Worm (Caenorhabditis elegans) whole organism, L1 larva: Measurements from ENCODE around the gene K11E4.1.

Experiments
- Y116A8C.19 ChIP-seq: sonication (generic microtip); optimal IDR thresholded peaks from 2 replicates; lab custom pipeline; 2016; ENCODE audit warnings: missing compliant biosample characterization, missing genetic modification characterization, borderline replicate concordance
- ceh-63 ChIP-seq: fragments of 200-800 bp; sonication (Bioruptor generic); optimal IDR thresholded peaks from 2 replicates; lab custom pipeline; 2018; ENCODE audit warnings: mild to moderate bottlenecking, missing genetic modification characterization, missing compliant biosample characterization
- ceh-8 ChIP-seq: fragments of 200-800 bp; sonication (Bioruptor generic); optimal IDR thresholded peaks from 2 replicates; lab custom pipeline; 2018; ENCODE audit warnings: mild to moderate bottlenecking, missing genetic modification characterization, moderate library complexity, missing compliant biosample characterization
- ceh-82 ChIP-seq, 3 experiments: fragments of 150-350 bp in 1 of 3; sonication (generic microtip) in 2 of 3; optimal IDR thresholded peaks; 2 replicates each; lab custom pipeline; 2014 to 2017; ENCODE audit warnings: missing biosample characterization in 3 of 3, missing genetic modification characterization in 3 of 3
- ceh-88 ChIP-seq: fragments of 200-800 bp; sonication (Bioruptor generic); IDR thresholded peaks from 2 replicates; pipeline ENCODE4 v1.3.6; 2022; ENCODE audit warnings: missing genetic modification characterization, missing compliant biosample characterization
- ceh-90 ChIP-seq: sonication (generic microtip); optimal IDR thresholded peaks from 2 replicates; lab custom pipeline; 2016; ENCODE audit warnings: missing genetic modification characterization, missing compliant biosample characterization
- ces-1 ChIP-seq: fragments of 150-350 bp; optimal IDR thresholded peaks from 2 replicates; lab custom pipeline; 2014; ENCODE audit warnings: missing biosample characterization, missing genetic modification reagents, missing genetic modification characterization
- dsc-1 ChIP-seq: sonication (generic microtip); optimal IDR thresholded peaks from 2 replicates; lab custom pipeline; 2016; ENCODE audit warnings: mild to moderate bottlenecking, missing genetic modification characterization, missing compliant biosample characterization
- efl-1 ChIP-seq, 4 experiments: fragments of 150-350 bp; optimal IDR thresholded peaks in 3 of 4; peaks in 1 of 4; 1 replicate in 1 of 4; 2 replicates in 3 of 4; lab custom pipeline; 2014; ENCODE audit warnings: missing biosample characterization in 2 of 4, missing genetic modification characterization in 2 of 4, missing genetic modification reagents in 2 of 4
- egl-13 ChIP-seq: sonication (generic microtip); optimal IDR thresholded peaks from 2 replicates; lab custom pipeline; 2016; ENCODE audit warnings: missing genotype, missing genetic modification reagents, missing genetic modification characterization, missing compliant biosample characterization
- egl-27 ChIP-seq, 2 experiments: fragments of 150-350 bp in 1 of 2; sonication (generic microtip); optimal IDR thresholded peaks; 3 replicates each; lab custom pipeline; 2017 to 2018; ENCODE audit warnings: missing biosample characterization in 2 of 2, missing genetic modification characterization in 2 of 2, missing genetic modification reagents in 2 of 2
- elt-2 ChIP-seq: sonication (generic microtip); optimal IDR thresholded peaks from 2 replicates; lab custom pipeline; 2016; ENCODE audit warnings: missing genetic modification characterization, mild to moderate bottlenecking, inconsistent platforms, missing compliant biosample characterization, missing genetic modification reagents
- elt-3 ChIP-seq, 6 experiments: fragments of 150-350 bp in 1 of 6; sonication (generic microtip); optimal IDR thresholded peaks; 2 replicates each; lab custom pipeline; 2017 to 2018; ENCODE audit warnings: missing biosample characterization in 6 of 6, missing genetic modification characterization in 6 of 6, inconsistent platforms in 1 of 6
- ets-5 ChIP-seq: fragments of 200-800 bp; sonication (Bioruptor generic); IDR thresholded peaks from 2 replicates; pipeline ENCODE4 v1.3.6; 2022; ENCODE audit warnings: missing genetic modification characterization, missing compliant biosample characterization
- fkh-10 ChIP-seq: sonication (generic microtip); optimal IDR thresholded peaks from 2 replicates; lab custom pipeline; 2017; ENCODE audit warnings: missing biosample characterization, missing genetic modification reagents, missing genetic modification characterization
- fkh-8 ChIP-seq: sonication (generic microtip); optimal IDR thresholded peaks from 2 replicates; lab custom pipeline; 2016; ENCODE audit warnings: mild to moderate bottlenecking, missing genetic modification characterization, missing compliant biosample characterization
- hlh-4 ChIP-seq: sonication (generic microtip); optimal IDR thresholded peaks from 2 replicates; lab custom pipeline; 2016; ENCODE audit warnings: mild to moderate bottlenecking, missing genetic modification characterization, missing compliant biosample characterization
- jun-1 ChIP-seq: fragments of 150-350 bp; optimal IDR thresholded peaks from 2 replicates; lab custom pipeline; 2014; ENCODE audit warnings: missing biosample characterization, missing genetic modification reagents, missing genetic modification characterization
- lin-14 ChIP-seq: fragments of 200-800 bp; sonication (Bioruptor generic); optimal IDR thresholded peaks from 2 replicates; lab custom pipeline; 2018; ENCODE audit warnings: mild to moderate bottlenecking, missing genetic modification characterization, moderate library complexity, missing compliant biosample characterization
- lin-35 ChIP-seq, 2 experiments: fragments of 150-350 bp; optimal IDR thresholded peaks; 2 replicates each; lab custom pipeline; 2014; ENCODE audit warnings: missing biosample characterization in 2 of 2, missing genetic modification characterization in 2 of 2, missing genetic modification reagents in 2 of 2
- lin-39 ChIP-seq: fragments of 150-350 bp; optimal IDR thresholded peaks from 2 replicates; lab custom pipeline; 2014; ENCODE audit warnings: missing biosample characterization, missing genetic modification reagents, missing genetic modification characterization
- lsy-2 ChIP-seq, 2 experiments: fragments of 150-350 bp; optimal IDR thresholded peaks; 2 replicates each; lab custom pipeline; 2014; ENCODE audit warnings: missing biosample characterization in 2 of 2, missing genetic modification characterization in 2 of 2
- mab-9 ChIP-seq: fragments of 200-800 bp; sonication (Bioruptor generic); IDR thresholded peaks from 2 replicates; pipeline ENCODE4 v1.3.6; 2022; ENCODE audit warnings: missing genetic modification reagents, missing genetic modification characterization, missing compliant biosample characterization
- mdl-1 ChIP-seq, 2 experiments: fragments of 150-350 bp; optimal IDR thresholded peaks; 2 replicates each; lab custom pipeline; 2014 to 2017; ENCODE audit warnings: missing biosample characterization in 2 of 2, missing genetic modification characterization in 2 of 2, inconsistent platforms in 1 of 2
- mep-1 ChIP-seq: fragments of 150-350 bp; optimal IDR thresholded peaks from 2 replicates; lab custom pipeline; 2014; ENCODE audit warnings: missing biosample characterization, missing genetic modification characterization
- nhr-19 ChIP-seq: fragments of 200-800 bp; sonication (Bioruptor generic); conservative IDR thresholded peaks from 2 replicates; pipeline ENCODE4 v1.3.6; 2022; ENCODE audit warnings: missing genetic modification characterization, missing compliant biosample characterization
- nhr-20 ChIP-seq: sonication (generic microtip); optimal IDR thresholded peaks from 2 replicates; lab custom pipeline; 2016; ENCODE audit warnings: mild to moderate bottlenecking, missing genetic modification characterization, missing compliant biosample characterization
- nhr-47 ChIP-seq: sonication (generic microtip); optimal IDR thresholded peaks from 2 replicates; lab custom pipeline; 2016; ENCODE audit warnings: mild to moderate bottlenecking, missing genetic modification characterization, moderate library complexity, missing compliant biosample characterization
- nhr-71 ChIP-seq: sonication (generic microtip); optimal IDR thresholded peaks from 2 replicates; lab custom pipeline; 2016; ENCODE audit warnings: mild to moderate bottlenecking, missing genetic modification characterization, moderate library complexity, missing compliant biosample characterization
- nhr-77 ChIP-seq: fragments of 150-350 bp; optimal IDR thresholded peaks from 2 replicates; lab custom pipeline; 2014; ENCODE audit warnings: missing biosample characterization, missing genetic modification characterization
- rnt-1 ChIP-seq: sonication (generic microtip); optimal IDR thresholded peaks from 2 replicates; lab custom pipeline; 2016; ENCODE audit warnings: mild to moderate bottlenecking, missing genetic modification characterization, moderate library complexity, missing compliant biosample characterization
- skn-1 ChIP-seq: fragments of 150-350 bp; optimal IDR thresholded peaks from 2 replicates; lab custom pipeline; 2014; ENCODE audit warnings: missing biosample characterization, missing genetic modification characterization
- snpc-4 ChIP-seq: fragments of 150-350 bp; optimal IDR thresholded peaks from 2 replicates; lab custom pipeline; 2014; ENCODE audit warnings: missing biosample characterization, missing genetic modification characterization
- snu-23 ChIP-seq: sonication (generic microtip); optimal IDR thresholded peaks from 2 replicates; lab custom pipeline; 2016; ENCODE audit warnings: missing genetic modification characterization, missing compliant biosample characterization
- sptf-1 ChIP-seq: fragments of 150-350 bp; optimal IDR thresholded peaks from 2 replicates; lab custom pipeline; 2014; ENCODE audit warnings: missing biosample characterization, missing genetic modification characterization
- swsn-7 ChIP-seq: sonication (generic microtip); optimal IDR thresholded peaks from 2 replicates; lab custom pipeline; 2016; ENCODE audit warnings: missing genetic modification characterization, missing compliant biosample characterization
- tbx-2 ChIP-seq: sonication (generic microtip); optimal IDR thresholded peaks from 2 replicates; lab custom pipeline; 2016; ENCODE audit warnings: missing genetic modification characterization, missing compliant biosample characterization
- unc-62 ChIP-seq: fragments of 150-350 bp; optimal IDR thresholded peaks from 2 replicates; lab custom pipeline; 2014; ENCODE audit warnings: missing biosample characterization, missing genetic modification reagents, missing genetic modification characterization
- unc-86 ChIP-seq: sonication (generic microtip); optimal IDR thresholded peaks from 2 replicates; lab custom pipeline; 2016; ENCODE audit warnings: missing genetic modification characterization, missing compliant biosample characterization
- zag-1 ChIP-seq: fragments of 150-350 bp; optimal IDR thresholded peaks from 2 replicates; lab custom pipeline; 2014; ENCODE audit warnings: missing biosample characterization, missing genetic modification characterization
- ztf-11 ChIP-seq, 2 experiments: sonication (generic microtip); optimal IDR thresholded peaks; 2 replicates each; lab custom pipeline; 2016 to 2017; ENCODE audit warnings: missing genetic modification characterization in 2 of 2, missing biosample characterization in 1 of 2, missing compliant biosample characterization in 1 of 2
- ztf-4 ChIP-seq: fragments of 150-350 bp; optimal IDR thresholded peaks from 2 replicates; lab custom pipeline; 2014; ENCODE audit warnings: missing biosample characterization, missing genetic modification characterization

The K11E4.1 gene

ce11 chrX:13739125-13739820 is 25.3 kb downstream of the K11E4.1 start:
- no peak for TF ChIP-seq mdl-1 (tag; optimal IDR thresholded peaks at IDR 0.05; lab: Kevin White, UChicago)
- peak; percentile 36 for TF ChIP-seq swsn-7 (tag; lab: Kevin White, UChicago)
- peak in 1 of 2 experiments; percentile 13 for TF ChIP-seq lin-35 (GFP tag; optimal IDR thresholded peaks at IDR 0.05; lab: Kevin White, UChicago)
- peak; percentile 73 for TF ChIP-seq ces-1
- TF ChIP-seq skn-1 = peak; percentile 44
- TF ChIP-seq hlh-4 (tag; lab: Kevin White, UChicago) = no peak
- TF ChIP-seq nhr-19 (GFP tag; lab: Robert Waterston, UW) = peak; percentile 55
- TF ChIP-seq sptf-1 = no peak
- no peak for TF ChIP-seq ceh-90 (tag; lab: Kevin White, UChicago)
- peak; percentile 10 for TF ChIP-seq lin-39 (tag; lab: Kevin White, UChicago)
- TF ChIP-seq elt-2 = no peak
- TF ChIP-seq zag-1 (tag; lab: Kevin White, UChicago) = peak; percentile 33
- no peak for TF ChIP-seq snu-23 (GFP tag; lab: Kevin White, UChicago)
- TF ChIP-seq mep-1 (tag; lab: Kevin White, UChicago) = peak; percentile 14
- TF ChIP-seq tbx-2 (tag; lab: Kevin White, UChicago) = peak; percentile 69
- peak in 1 of 2 experiments; percentile 46 for TF ChIP-seq lsy-2 (tag; optimal IDR thresholded peaks at IDR 0.05; lab: Kevin White, UChicago)
- TF ChIP-seq ceh-8 = no peak
- TF ChIP-seq nhr-47 = peak; percentile 43
- TF ChIP-seq rnt-1 (tag; lab: Kevin White, UChicago) = peak; percentile 36
- peak; percentile 47 for TF ChIP-seq dsc-1
- TF ChIP-seq jun-1 (tag; lab: Kevin White, UChicago) = no peak
- no peak for TF ChIP-seq ztf-4 (tag; lab: Kevin White, UChicago)
- no peak for TF ChIP-seq ets-5 (GFP tag; lab: Robert Waterston, UW)
- peak; percentile 96 for TF ChIP-seq lin-14
- peak; percentile 28 for TF ChIP-seq ceh-63
- TF ChIP-seq fkh-8 (tag; lab: Kevin White, UChicago) = peak; percentile 76
- TF ChIP-seq Y116A8C.19 = no peak
- peak; percentile 13 to 27 (median 21) for TF ChIP-seq ceh-82 (tag; optimal IDR thresholded peaks at IDR 0.05; lab: Kevin White, UChicago)
- TF ChIP-seq ztf-11 (tag; optimal IDR thresholded peaks at IDR 0.05; lab: Kevin White, UChicago) = no peak
- TF ChIP-seq nhr-77 (tag; lab: Kevin White, UChicago) = no peak
- TF ChIP-seq efl-1 (optimal IDR thresholded peaks at IDR 0.05; lab: Kevin White, UChicago) = no peak
- TF ChIP-seq efl-1 (GFP tag; optimal IDR thresholded peaks at IDR 0.05 in 1 of 2; lab: Kevin White, UChicago) = peak in 1 of 2 experiments; percentile 38
- no peak for TF ChIP-seq egl-27 (tag; optimal IDR thresholded peaks at IDR 0.05; lab: Kevin White, UChicago)
- peak; percentile 37 for TF ChIP-seq fkh-10 (GFP tag; lab: Kevin White, UChicago)
- TF ChIP-seq nhr-71 = peak; percentile 96
- TF ChIP-seq snpc-4 = no peak
- no peak for TF ChIP-seq ceh-88 (GFP tag; lab: Robert Waterston, UW)
- peak; percentile 54; the same call in 1 of the 2 replicates for TF ChIP-seq mab-9
- TF ChIP-seq egl-13 (tag; lab: Kevin White, UChicago) = peak; percentile 16
- peak; percentile 50 for TF ChIP-seq unc-86 (tag; lab: Kevin White, UChicago)
- TF ChIP-seq nhr-20 (tag; lab: Kevin White, UChicago) = no peak

- peak; percentile 26 for TF ChIP-seq nhr-71
- TF ChIP-seq unc-62 (GFP tag; lab: Kevin White, UChicago) = no peak
- TF ChIP-seq nhr-77 (tag; lab: Kevin White, UChicago) = peak; percentile 35
- no peak for TF ChIP-seq Y116A8C.19
- TF ChIP-seq egl-27 (tag; optimal IDR thresholded peaks at IDR 0.05; lab: Kevin White, UChicago) = no peak
- peak; percentile 52 for TF ChIP-seq lin-14
- peak in 1 of 2 experiments; percentile 32 for TF ChIP-seq mdl-1 (tag; optimal IDR thresholded peaks at IDR 0.05; lab: Kevin White, UChicago)
- no peak for TF ChIP-seq efl-1 (optimal IDR thresholded peaks at IDR 0.05; lab: Kevin White, UChicago)
- TF ChIP-seq efl-1 (GFP tag; optimal IDR thresholded peaks at IDR 0.05 in 1 of 2; lab: Kevin White, UChicago) = no peak
- TF ChIP-seq elt-3 (tag; optimal IDR thresholded peaks at IDR 0.05; lab: Kevin White, UChicago) = no peak
- TF ChIP-seq nhr-47 = no peak
- TF ChIP-seq, all 84 proteins: peak for 4
These were observed 29.4 kb downstream of the K11E4.1 start for ce11 chrX:13743371-13743770.
